Fruit fly (Drosophila melanogaster): ENCODE results near the gene CG34134.
A peak's percentile ranks its signal among the peaks of the same experiment; 100 is the strongest.

The CG34134 gene

dm6 chr2L:8161994-8162306 lies 28.6 kb downstream of the CG34134 start:
- no peak for TF ChIP-seq kay (GFP tag; ENCODE audit: borderline replicate concordance)
- TF ChIP-seq cnc (optimal IDR thresholded peaks at IDR 0.05) = no peak
- TF ChIP-seq CG7045 (GFP tag; optimal IDR thresholded peaks at IDR 0.05) = no peak
- no peak for TF ChIP-seq Crg-1 (GFP tag; optimal IDR thresholded peaks at IDR 0.05)
- no peak for TF ChIP-seq Clk (GFP tag; optimal IDR thresholded peaks at IDR 0.05)
- no peak for TF ChIP-seq CG5204 (GFP tag; optimal IDR thresholded peaks at IDR 0.05)
- TF ChIP-seq CG11617 (GFP tag; optimal IDR thresholded peaks at IDR 0.05) = no peak
- no peak for TF ChIP-seq tj (GFP tag; optimal IDR thresholded peaks at IDR 0.05)
- TF ChIP-seq CG33017 (tag; optimal IDR thresholded peaks at IDR 0.05) = no peak
- TF ChIP-seq toe (GFP tag; optimal IDR thresholded peaks at IDR 0.05) = no peak
- no peak for TF ChIP-seq Hr96 (GFP tag; optimal IDR thresholded peaks at IDR 0.05)
- TF ChIP-seq bab1 (GFP tag; optimal IDR thresholded peaks at IDR 0.05) = no peak

DNA sequence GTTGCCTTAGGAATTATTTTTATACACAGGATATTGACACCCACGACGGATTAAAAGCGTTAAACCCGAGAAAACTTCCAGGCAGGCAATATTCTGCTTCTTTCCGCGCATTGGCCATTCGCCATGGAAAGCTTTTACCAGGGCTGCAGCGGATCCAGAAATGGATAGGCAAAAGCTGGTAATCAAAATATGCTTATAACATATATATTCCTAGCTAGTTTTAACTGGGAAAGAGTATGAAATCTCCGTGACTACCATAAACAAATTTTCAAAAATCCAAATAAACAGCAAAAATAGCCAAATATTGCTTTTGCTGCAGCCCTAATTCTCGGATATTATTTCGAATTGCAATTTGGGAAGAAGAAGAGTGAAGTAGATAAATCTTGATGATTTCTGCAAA lies 31.1 kb downstream of the CG34134 start, which contains the start of the genes PAPLA1 and Rbsn-5:
PAPLA1 (minus strand) TSS at position 141 of the 400 bp plus-strand sequence.
Rbsn-5 (plus strand) TSS at position 335 of the 400 bp plus-strand sequence.
- TF ChIP-seq pad (GFP tag; optimal IDR thresholded peaks at IDR 0.05) = peak; percentile 75
- peak; percentile 96 for TF ChIP-seq toe (GFP tag; optimal IDR thresholded peaks at IDR 0.05)
- peak; percentile 92 for TF ChIP-seq Crg-1 (GFP tag; optimal IDR thresholded peaks at IDR 0.05)
- TF ChIP-seq CG12768 (GFP tag; optimal IDR thresholded peaks at IDR 0.05) = peak; percentile 89
- peak; percentile 90 for TF ChIP-seq CG7045 (GFP tag; optimal IDR thresholded peaks at IDR 0.05)
- peak; percentile 92 for TF ChIP-seq Mnt (GFP tag; optimal IDR thresholded peaks at IDR 0.05)
- TF ChIP-seq CG7101 (tag; optimal IDR thresholded peaks at IDR 0.05) = peak; percentile 91
- TF ChIP-seq cnc (optimal IDR thresholded peaks at IDR 0.05) = no peak
- peak; percentile 93 for TF ChIP-seq CG1620 (GFP tag; optimal IDR thresholded peaks at IDR 0.05)
- TF ChIP-seq ovo (GFP tag; optimal IDR thresholded peaks at IDR 0.05) = peak; percentile 66
- TF ChIP-seq kay (GFP tag; ENCODE audit: borderline replicate concordance) = peak; percentile 96
- TF ChIP-seq CG5204 (GFP tag; optimal IDR thresholded peaks at IDR 0.05) = no peak
- peak; percentile 34 for TF ChIP-seq cic (GFP tag; optimal IDR thresholded peaks at IDR 0.05)
- peak; percentile 95 for TF ChIP-seq bab1 (GFP tag; optimal IDR thresholded peaks at IDR 0.05)
- TF ChIP-seq Clk (GFP tag; optimal IDR thresholded peaks at IDR 0.05) = peak; percentile 80
- TF ChIP-seq CG33017 (tag; optimal IDR thresholded peaks at IDR 0.05) = peak; percentile 89
- peak; percentile 90 for TF ChIP-seq CG11617 (GFP tag; optimal IDR thresholded peaks at IDR 0.05)
- peak; percentile 87 for TF ChIP-seq CG14711 (tag; optimal IDR thresholded peaks at IDR 0.05)
- TF ChIP-seq tj (GFP tag; optimal IDR thresholded peaks at IDR 0.05) = peak; percentile 83
- TF ChIP-seq Hr96 (GFP tag; optimal IDR thresholded peaks at IDR 0.05) = peak; percentile 92

DNA sequence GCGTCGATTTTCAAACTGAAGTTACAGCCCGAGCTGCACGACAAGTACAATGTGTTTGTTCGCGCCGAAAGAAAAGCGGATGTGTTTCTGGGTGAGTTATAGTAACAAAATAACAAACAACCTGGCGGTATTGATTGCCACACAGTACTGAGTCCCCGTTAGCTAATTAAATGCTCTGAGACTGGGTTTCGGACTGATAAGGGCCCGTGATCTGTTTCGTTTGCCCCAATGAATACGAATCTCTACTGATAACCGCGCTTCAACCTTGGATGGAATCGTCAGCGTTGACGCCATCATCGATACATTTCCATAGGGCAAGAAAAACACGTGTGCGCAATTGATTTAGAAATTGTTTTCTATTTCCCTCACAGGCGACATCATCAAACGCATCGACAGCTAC lies 33.4 kb downstream of the CG34134 start:
- TF ChIP-seq CG1620 (GFP tag; optimal IDR thresholded peaks at IDR 0.05) (no peak), cic (GFP tag; optimal IDR thresholded peaks at IDR 0.05) (peak; percentile 38), tj (GFP tag; optimal IDR thresholded peaks at IDR 0.05) (no peak)

dm6 chr2L:8156682-8157081 lies 33.9 kb downstream of the CG34134 start:
- TF ChIP-seq Hr96 (GFP tag; optimal IDR thresholded peaks at IDR 0.05) (no peak), ovo (GFP tag; optimal IDR thresholded peaks at IDR 0.05) (peak; percentile 16), tj (GFP tag; optimal IDR thresholded peaks at IDR 0.05) (peak; percentile 39), kay (GFP tag; ENCODE audit: borderline replicate concordance) (peak; percentile 95), pad (GFP tag; optimal IDR thresholded peaks at IDR 0.05) (peak; percentile 47), bab1 (GFP tag; optimal IDR thresholded peaks at IDR 0.05) (peak; percentile 82), CG11617 (GFP tag; optimal IDR thresholded peaks at IDR 0.05) (peak; percentile 79), CG7045 (GFP tag; optimal IDR thresholded peaks at IDR 0.05) (peak; percentile 70), Clk (GFP tag; optimal IDR thresholded peaks at IDR 0.05) (peak; percentile 20), cic (GFP tag; optimal IDR thresholded peaks at IDR 0.05) (no peak), CG12768 (GFP tag; optimal IDR thresholded peaks at IDR 0.05) (peak; percentile 25), CG33017 (tag; optimal IDR thresholded peaks at IDR 0.05) (peak; percentile 34), Crg-1 (GFP tag; optimal IDR thresholded peaks at IDR 0.05) (peak; percentile 61), CG5204 (GFP tag; optimal IDR thresholded peaks at IDR 0.05) (no peak), toe (GFP tag; optimal IDR thresholded peaks at IDR 0.05) (peak; percentile 81), cnc (optimal IDR thresholded peaks at IDR 0.05) (no peak), CG7101 (tag; optimal IDR thresholded peaks at IDR 0.05) (peak; percentile 77), CG1620 (GFP tag; optimal IDR thresholded peaks at IDR 0.05) (peak; percentile 66), Mnt (GFP tag; optimal IDR thresholded peaks at IDR 0.05) (peak; percentile 71), CG14711 (tag; optimal IDR thresholded peaks at IDR 0.05) (peak; percentile 97)

dm6 chr2L:8148514-8149085 lies 42.0 kb downstream of the CG34134 start:
- TF ChIP-seq CG11617 (GFP tag; optimal IDR thresholded peaks at IDR 0.05) (no peak), Mnt (GFP tag; optimal IDR thresholded peaks at IDR 0.05) (no peak)

DNA sequence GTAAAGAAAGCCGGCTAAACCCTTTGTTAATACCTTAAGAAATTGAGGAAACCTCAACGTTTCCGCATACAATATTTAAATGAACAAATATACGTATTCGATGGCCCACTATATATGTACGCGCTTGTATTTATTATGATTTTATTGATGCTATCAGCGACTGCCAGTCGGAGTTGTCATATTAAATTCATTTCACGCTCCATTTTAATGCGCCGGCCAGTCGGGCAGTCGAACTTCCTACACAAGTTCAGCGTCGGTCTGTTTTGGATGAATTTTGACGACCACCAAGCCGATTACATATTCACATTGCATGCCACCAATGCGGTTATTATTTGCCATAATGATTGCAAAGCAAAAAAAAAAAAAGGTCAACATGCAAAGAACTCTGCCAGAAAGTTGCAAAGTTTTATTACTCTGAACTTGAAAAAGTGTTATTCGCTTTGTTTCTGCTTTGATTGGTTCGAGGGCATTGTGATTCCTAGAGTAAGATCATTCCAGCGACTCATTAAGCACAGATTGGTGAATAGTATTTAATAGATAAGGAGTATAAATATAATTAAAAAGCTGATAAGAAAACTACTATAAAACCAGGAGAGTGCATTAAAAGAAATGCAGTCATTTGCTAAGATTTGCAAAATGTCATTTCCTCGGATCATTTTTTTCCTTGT lies 43.5 kb downstream of the CG34134 start, which contains the start of gene CG31606:
CG31606 (plus strand) TSS at position 618 of the 668 bp plus-strand sequence.
- TF ChIP-seq tj (GFP tag; optimal IDR thresholded peaks at IDR 0.05) = no peak
- TF ChIP-seq Crg-1 (GFP tag; optimal IDR thresholded peaks at IDR 0.05) = no peak
- TF ChIP-seq Clk (GFP tag; optimal IDR thresholded peaks at IDR 0.05) = no peak
- no peak for TF ChIP-seq CG1620 (GFP tag; optimal IDR thresholded peaks at IDR 0.05)
- TF ChIP-seq CG5204 (GFP tag; optimal IDR thresholded peaks at IDR 0.05) = no peak
- TF ChIP-seq CG11617 (GFP tag; optimal IDR thresholded peaks at IDR 0.05) = no peak
- TF ChIP-seq toe (GFP tag; optimal IDR thresholded peaks at IDR 0.05) = no peak
- TF ChIP-seq kay (GFP tag; ENCODE audit: borderline replicate concordance) = no peak
- TF ChIP-seq CG7101 (tag; optimal IDR thresholded peaks at IDR 0.05) = no peak
- TF ChIP-seq Mnt (GFP tag; optimal IDR thresholded peaks at IDR 0.05) = no peak
- TF ChIP-seq pad (GFP tag; optimal IDR thresholded peaks at IDR 0.05) = no peak
- no peak for TF ChIP-seq cic (GFP tag; optimal IDR thresholded peaks at IDR 0.05)
- TF ChIP-seq Hr96 (GFP tag; optimal IDR thresholded peaks at IDR 0.05) = no peak
- no peak for TF ChIP-seq ovo (GFP tag; optimal IDR thresholded peaks at IDR 0.05)
- no peak for TF ChIP-seq CG12768 (GFP tag; optimal IDR thresholded peaks at IDR 0.05)
- TF ChIP-seq CG14711 (tag; optimal IDR thresholded peaks at IDR 0.05) = no peak

Data from whole organism, adult.